Fruit fly (Drosophila melanogaster): ENCODE results near the gene CG14234.

The CG14234 gene

dm6 chrX:19714816-19715215, 20.6 kb upstream of the CG14234 start:
- TF ChIP-seq Sin3A (optimal IDR thresholded peaks at IDR 0.05) (no peak), insv (optimal IDR thresholded peaks at IDR 0.05) (no peak), Myc (optimal IDR thresholded peaks at IDR 0.05) (no peak), h (optimal IDR thresholded peaks at IDR 0.05) (no peak), psq (optimal IDR thresholded peaks at IDR 0.05) (no peak), ttk (optimal IDR thresholded peaks at IDR 0.05) (no peak)

dm6 chrX:19716325-19716917, 18.9 kb upstream of the CG14234 start:
- TF ChIP-seq insv (optimal IDR thresholded peaks at IDR 0.05) (no peak), ttk (optimal IDR thresholded peaks at IDR 0.05) (no peak), Myc (optimal IDR thresholded peaks at IDR 0.05) (no peak), psq (optimal IDR thresholded peaks at IDR 0.05) (no peak), h (optimal IDR thresholded peaks at IDR 0.05) (no peak), Sin3A (optimal IDR thresholded peaks at IDR 0.05) (no peak)

dm6 chrX:19717041-19717440, 18.3 kb upstream of the CG14234 start:
- TF ChIP-seq Myc (optimal IDR thresholded peaks at IDR 0.05), result no peak
- no peak for TF ChIP-seq ttk (optimal IDR thresholded peaks at IDR 0.05)
- no peak for TF ChIP-seq psq (optimal IDR thresholded peaks at IDR 0.05)
- TF ChIP-seq Sin3A (optimal IDR thresholded peaks at IDR 0.05), result no peak
- TF ChIP-seq insv (optimal IDR thresholded peaks at IDR 0.05), result no peak
- no peak for TF ChIP-seq h (optimal IDR thresholded peaks at IDR 0.05)

dm6 chrX:19717988-19718973, 17.1 kb upstream of the CG14234 start, which contains the start of gene CG12531:
TSS of gene CG12531 (plus strand) at chrX:19718923.
- no peak for TF ChIP-seq psq (optimal IDR thresholded peaks at IDR 0.05)
- TF ChIP-seq Sin3A (optimal IDR thresholded peaks at IDR 0.05), result no peak
- no peak for TF ChIP-seq insv (optimal IDR thresholded peaks at IDR 0.05)
- no peak for TF ChIP-seq h (optimal IDR thresholded peaks at IDR 0.05)
- no peak for TF ChIP-seq Myc (optimal IDR thresholded peaks at IDR 0.05)
- TF ChIP-seq ttk (optimal IDR thresholded peaks at IDR 0.05), result no peak

dm6 chrX:19730844-19731243, 4.5 kb upstream of the CG14234 start, which contains the start of gene AP-1-2beta:
TSS of gene AP-1-2beta (plus strand) at chrX:19731004.
- TF ChIP-seq h (optimal IDR thresholded peaks at IDR 0.05), result no peak
- no peak for TF ChIP-seq ttk (optimal IDR thresholded peaks at IDR 0.05)
- TF ChIP-seq insv (optimal IDR thresholded peaks at IDR 0.05), result no peak
- no peak for TF ChIP-seq psq (optimal IDR thresholded peaks at IDR 0.05)
- no peak for TF ChIP-seq Myc (optimal IDR thresholded peaks at IDR 0.05)
- TF ChIP-seq Sin3A (optimal IDR thresholded peaks at IDR 0.05), result no peak

dm6 chrX:19737872-19738271, 2.5 kb downstream of the CG14234 start:
- no peak for TF ChIP-seq Myc (optimal IDR thresholded peaks at IDR 0.05)
- no peak for TF ChIP-seq ttk (optimal IDR thresholded peaks at IDR 0.05)
- no peak for TF ChIP-seq h (optimal IDR thresholded peaks at IDR 0.05)
- TF ChIP-seq insv (optimal IDR thresholded peaks at IDR 0.05), result no peak
- no peak for TF ChIP-seq Sin3A (optimal IDR thresholded peaks at IDR 0.05)
- no peak for TF ChIP-seq psq (optimal IDR thresholded peaks at IDR 0.05)

dm6 chrX:19744003-19744488, 8.7 kb downstream of the CG14234 start, which contains the start of the genes CG18809, COX6B, CG33932 and Rpp20:
TSS of gene CG18809 (minus strand) at chrX:19744335.
TSS of gene COX6B (minus strand) at chrX:19744335.
TSS of gene CG33932 (plus strand) at chrX:19744431.
TSS of gene Rpp20 (plus strand) at chrX:19744431.
- no peak for TF ChIP-seq insv (optimal IDR thresholded peaks at IDR 0.05)
- no peak for TF ChIP-seq ttk (optimal IDR thresholded peaks at IDR 0.05)
- TF ChIP-seq Sin3A (optimal IDR thresholded peaks at IDR 0.05), result no peak
- TF ChIP-seq h (optimal IDR thresholded peaks at IDR 0.05), result no peak
- TF ChIP-seq psq (optimal IDR thresholded peaks at IDR 0.05), result no peak
- no peak for TF ChIP-seq Myc (optimal IDR thresholded peaks at IDR 0.05)

- TF ChIP-seq psq (optimal IDR thresholded peaks at IDR 0.05) (no peak), Sin3A (optimal IDR thresholded peaks at IDR 0.05) (no peak), ttk (optimal IDR thresholded peaks at IDR 0.05) (no peak), h (optimal IDR thresholded peaks at IDR 0.05) (no peak), insv (optimal IDR thresholded peaks at IDR 0.05) (no peak), Myc (optimal IDR thresholded peaks at IDR 0.05) (no peak)
Observed at dm6 chrX:19745908-19746604, 10.7 kb downstream of the CG14234 start, which contains the start of gene parvin. TSS of gene parvin (plus strand) at chrX:19746041.

- TF ChIP-seq psq (optimal IDR thresholded peaks at IDR 0.05), result no peak
Observed at dm6 chrX:19748014-19748413, 12.6 kb downstream of the CG14234 start, which contains the start of gene Alr. TSS of gene Alr (plus strand) at chrX:19748314.

dm6 chrX:19748565-19748964, 13.2 kb downstream of the CG14234 start:
- TF ChIP-seq Myc (optimal IDR thresholded peaks at IDR 0.05) (no peak), h (optimal IDR thresholded peaks at IDR 0.05) (no peak)

- TF ChIP-seq ttk (optimal IDR thresholded peaks at IDR 0.05) (no peak), Myc (optimal IDR thresholded peaks at IDR 0.05) (no peak), psq (optimal IDR thresholded peaks at IDR 0.05) (no peak), insv (optimal IDR thresholded peaks at IDR 0.05) (no peak), h (optimal IDR thresholded peaks at IDR 0.05) (no peak), Sin3A (optimal IDR thresholded peaks at IDR 0.05) (no peak)
Observed at dm6 chrX:19750626-19751149, 15.3 kb downstream of the CG14234 start, which contains the start of gene Abcd3. TSS of gene Abcd3 (plus strand) at chrX:19750770.

All from Kc167 (cell line).